Fruit fly (Drosophila melanogaster) whole organism, embryonic: ENCODE data around the gene xmas.
A peak's percentile ranks its signal among the peaks of the same experiment; 100 is the strongest.

Experiments
- Atf3 ChIP-seq: fragments of 200-800 bp; sonication (Bioruptor generic); optimal IDR thresholded peaks from 3 replicates; lab custom pipeline; 2016; ENCODE audit warnings: missing biosample characterization, missing genetic modification characterization
- B-H1 ChIP-seq: fragments of 200-800 bp; sonication (Bioruptor generic); IDR thresholded peaks from 3 replicates; pipeline ENCODE4 v1.3.6; 2022; ENCODE audit warnings: missing biosample characterization, missing genetic modification characterization
- Blimp-1 ChIP-seq: fragments of 200-800 bp; sonication (Bioruptor generic); optimal IDR thresholded peaks from 3 replicates; lab custom pipeline; 2018; ENCODE audit warnings: missing biosample characterization, missing genetic modification characterization, mild to moderate bottlenecking, moderate library complexity, missing genetic modification reagents
- Bteb2 ChIP-seq: fragments of 200-800 bp; sonication (Bioruptor generic); optimal IDR thresholded peaks from 2 replicates; lab custom pipeline; 2016; ENCODE audit warnings: missing biosample characterization, missing genetic modification characterization
- CG10431 ChIP-seq: fragments of 200-800 bp; sonication (Bioruptor generic); optimal IDR thresholded peaks from 3 replicates; lab custom pipeline; 2018; ENCODE audit warnings: missing biosample characterization, mild to moderate bottlenecking, missing genetic modification characterization
- CG12071 ChIP-seq: fragments of 200-800 bp; sonication (Bioruptor generic); optimal IDR thresholded peaks from 3 replicates; lab custom pipeline; 2018; ENCODE audit warnings: missing biosample characterization, mild to moderate bottlenecking, missing genetic modification characterization
- CG13287 ChIP-seq: fragments of 200-800 bp; sonication (Bioruptor generic); IDR thresholded peaks from 2 replicates; pipeline ENCODE4 v1.3.6; 2022; ENCODE audit warnings: missing biosample characterization, missing genetic modification characterization; ENCODE audit not compliant: partially characterized antibody
- CG13424 ChIP-seq: fragments of 200-800 bp; sonication (Bioruptor generic); optimal IDR thresholded peaks from 2 replicates; lab custom pipeline; 2019; ENCODE audit warnings: missing biosample characterization, mild to moderate bottlenecking, missing genetic modification characterization, moderate library complexity
- CG13775 ChIP-seq: fragments of 200-800 bp; sonication (Bioruptor generic); optimal IDR thresholded peaks from 3 replicates; lab custom pipeline; 2017; ENCODE audit warnings: missing biosample characterization, mild to moderate bottlenecking, missing genetic modification characterization
- CG17186 ChIP-seq: fragments of 200-800 bp; sonication (Bioruptor generic); optimal IDR thresholded peaks from 3 replicates; lab custom pipeline; 2017; ENCODE audit warnings: missing biosample characterization, missing genetic modification reagents, missing genetic modification characterization
- CG17359 ChIP-seq: fragments of 200-800 bp; sonication (Bioruptor generic); optimal IDR thresholded peaks from 3 replicates; lab custom pipeline; 2018; ENCODE audit warnings: missing biosample characterization, mild to moderate bottlenecking, missing genetic modification characterization, moderate library complexity
- CG17568 ChIP-seq: fragments of 200-800 bp; sonication (Bioruptor generic); optimal IDR thresholded peaks from 2 replicates; lab custom pipeline; 2018; ENCODE audit warnings: missing biosample characterization, mild to moderate bottlenecking, missing genetic modification characterization, moderate library complexity
- CG18619 ChIP-seq: fragments of 200-800 bp; sonication (Bioruptor generic); optimal IDR thresholded peaks from 3 replicates; lab custom pipeline; 2017; ENCODE audit warnings: missing biosample characterization, mild to moderate bottlenecking, missing genetic modification characterization
- CG7839 ChIP-seq: fragments of 200-800 bp; sonication (Bioruptor generic); optimal IDR thresholded peaks from 3 replicates; lab custom pipeline; 2018; ENCODE audit warnings: missing biosample characterization, mild to moderate bottlenecking, missing genetic modification characterization, moderate library complexity
- CG9437 ChIP-seq: fragments of 200-800 bp; sonication (Bioruptor generic); optimal IDR thresholded peaks from 2 replicates; lab custom pipeline; 2018; ENCODE audit warnings: missing biosample characterization, mild to moderate bottlenecking, missing genetic modification characterization
- CG9727 ChIP-seq: fragments of 200-800 bp; sonication (Bioruptor generic); optimal IDR thresholded peaks from 3 replicates; lab custom pipeline; 2017; ENCODE audit warnings: missing biosample characterization, mild to moderate bottlenecking, missing genetic modification characterization
- CG9932 ChIP-seq: fragments of 200-800 bp; sonication (Bioruptor generic); IDR thresholded peaks from 2 replicates; pipeline ENCODE4 v1.3.6; 2022; ENCODE audit warnings: missing biosample characterization, missing genetic modification characterization
- Dbx ChIP-seq: fragments of 200-800 bp; sonication (Bioruptor generic); IDR thresholded peaks from 3 replicates; pipeline ENCODE4 v1.3.6; 2022; ENCODE audit warnings: missing biosample characterization, missing genetic modification characterization
- E2f1 ChIP-seq: fragments of 200-800 bp; sonication (Bioruptor generic); IDR thresholded peaks from 2 replicates; pipeline ENCODE4 v1.3.6; 2022; ENCODE audit warnings: missing biosample characterization, missing genetic modification characterization
- Fer3 ChIP-seq: fragments of 200-800 bp; sonication (Bioruptor generic); optimal IDR thresholded peaks from 2 replicates; lab custom pipeline; 2018; ENCODE audit warnings: missing biosample characterization, mild to moderate bottlenecking, missing genetic modification characterization, moderate library complexity
- HLHmδ ChIP-seq: fragments of 200-800 bp; sonication (Bioruptor generic); optimal IDR thresholded peaks from 2 replicates; lab custom pipeline; 2018; ENCODE audit warnings: missing biosample characterization, mild to moderate bottlenecking, missing genetic modification characterization, moderate library complexity
- Hmr ChIP-seq: fragments of 200-800 bp; sonication (Bioruptor generic); optimal IDR thresholded peaks from 3 replicates; lab custom pipeline; 2017; ENCODE audit warnings: mild to moderate bottlenecking, missing biosample characterization, missing genetic modification reagents, missing genetic modification characterization
- Lpt ChIP-seq: fragments of >200 bp; optimal IDR thresholded peaks from 2 replicates; lab custom pipeline; 2018; ENCODE audit warnings: missing biosample characterization, missing genetic modification characterization
- MESR4 ChIP-seq: fragments of 200-800 bp; sonication (Bioruptor generic); optimal IDR thresholded peaks from 2 replicates; lab custom pipeline; 2018; ENCODE audit warnings: missing biosample characterization, mild to moderate bottlenecking, missing genetic modification characterization, moderate library complexity
- Mad ChIP-seq: fragments of 200-800 bp; sonication (Bioruptor generic); optimal IDR thresholded peaks from 2 replicates; lab custom pipeline; 2016; ENCODE audit warnings: missing biosample characterization, missing genetic modification characterization
- Med ChIP-seq: fragments of 200-800 bp; sonication (Bioruptor generic); peaks from one replicate; lab custom pipeline; 2016; ENCODE audit warnings: missing biosample characterization, missing genetic modification characterization, mild to moderate bottlenecking, inconsistent platforms, moderate library complexity
- Neu2 ChIP-seq: fragments of 200-800 bp; sonication (Bioruptor generic); optimal IDR thresholded peaks from 3 replicates; lab custom pipeline; 2016; ENCODE audit warnings: missing biosample characterization, missing genetic modification characterization, borderline replicate concordance
- Ravus ChIP-seq: fragments of 200-800 bp; sonication (Bioruptor generic); IDR thresholded peaks from 2 replicates; pipeline ENCODE4 v1.3.6; 2022; ENCODE audit warnings: missing biosample characterization, missing genetic modification characterization
- Rx ChIP-seq: fragments of 200-800 bp; sonication (Bioruptor generic); IDR thresholded peaks from 2 replicates; pipeline ENCODE4 v1.3.6; 2022; ENCODE audit warnings: missing biosample characterization, missing genetic modification characterization
- Scr ChIP-seq: fragments of 200-800 bp; sonication (Bioruptor generic); IDR thresholded peaks from 2 replicates; pipeline ENCODE4 v1.3.6; 2022; ENCODE audit warnings: missing biosample characterization, missing genetic modification characterization; ENCODE audit not compliant: partially characterized antibody
- Sox102F ChIP-seq: fragments of 200-800 bp; sonication (Bioruptor generic); optimal IDR thresholded peaks from 2 replicates; lab custom pipeline; 2018; ENCODE audit warnings: missing biosample characterization, mild to moderate bottlenecking, missing genetic modification characterization, moderate library complexity
- bbx ChIP-seq: fragments of 200-800 bp; sonication (Bioruptor generic); IDR thresholded peaks from 2 replicates; pipeline ENCODE4 v1.3.6; 2022; ENCODE audit warnings: missing biosample characterization, missing genetic modification characterization; ENCODE audit not compliant: partially characterized antibody
- btn ChIP-seq: fragments of 200-800 bp; sonication (Bioruptor generic); optimal IDR thresholded peaks from 2 replicates; lab custom pipeline; 2016; ENCODE audit warnings: missing biosample characterization, missing genetic modification characterization
- da ChIP-seq: fragments of 200-800 bp; sonication (Bioruptor generic); optimal IDR thresholded peaks from 2 replicates; lab custom pipeline; 2016; ENCODE audit warnings: missing biosample characterization, missing genetic modification characterization
- dpn ChIP-seq, 2 experiments: fragments of 200-800 bp; sonication (Bioruptor generic); optimal IDR thresholded peaks; 3 replicates each; lab custom pipeline; 2016; ENCODE audit warnings: missing biosample characterization in 2 of 2, missing genetic modification characterization in 2 of 2
- gem ChIP-seq: fragments of 200-800 bp; sonication (Bioruptor generic); optimal IDR thresholded peaks from 2 replicates; lab custom pipeline; 2019; ENCODE audit warnings: missing biosample characterization, mild to moderate bottlenecking, missing genetic modification characterization, moderate library complexity
- hbn ChIP-seq: fragments of 200-800 bp; sonication (Bioruptor generic); IDR thresholded peaks from 2 replicates; pipeline ENCODE4 v1.3.6; 2022; ENCODE audit warnings: missing biosample characterization, missing genetic modification characterization; ENCODE audit not compliant: partially characterized antibody
- ind ChIP-seq: fragments of 200-800 bp; sonication (Bioruptor generic); optimal IDR thresholded peaks from 3 replicates; lab custom pipeline; 2016; ENCODE audit warnings: missing biosample characterization, missing genetic modification characterization
- insv ChIP-seq, 2 experiments: fragments of 200-800 bp; sonication (Bioruptor generic); optimal IDR thresholded peaks; 3 replicates each; lab custom pipeline; 2016 to 2018; ENCODE audit warnings: missing biosample characterization in 2 of 2, missing genetic modification characterization in 2 of 2
- kay ChIP-seq: fragments of 200-800 bp; sonication (Bioruptor generic); optimal IDR thresholded peaks from 2 replicates; lab custom pipeline; 2016; ENCODE audit warnings: missing biosample characterization, missing genetic modification characterization
- lilli ChIP-seq: fragments of 200-800 bp; sonication (Bioruptor generic); optimal IDR thresholded peaks from 3 replicates; lab custom pipeline; 2016; ENCODE audit warnings: missing biosample characterization, missing genetic modification characterization
- pnt ChIP-seq: fragments of 200-800 bp; sonication (Bioruptor generic); optimal IDR thresholded peaks from 3 replicates; lab custom pipeline; 2016; ENCODE audit warnings: missing biosample characterization, missing genetic modification characterization
- tio ChIP-seq: fragments of 200-800 bp; sonication (Bioruptor generic); optimal IDR thresholded peaks from 2 replicates; lab custom pipeline; 2017; ENCODE audit warnings: missing biosample characterization, missing genetic modification characterization, inconsistent platforms
- tll ChIP-seq, 2 experiments: fragments of 200-800 bp in 1 of 2; fragments of >200 bp in 1 of 2; sonication (Bioruptor generic) in 1 of 2; optimal IDR thresholded peaks; 2 replicates each; lab custom pipeline; 2017 to 2019; ENCODE audit warnings: missing biosample characterization in 2 of 2, missing genetic modification characterization in 2 of 2, mild to moderate bottlenecking in 1 of 2, moderate library complexity in 1 of 2
- tna ChIP-seq: fragments of 200-800 bp; sonication (Bioruptor generic); IDR thresholded peaks from 2 replicates; pipeline ENCODE4 v1.3.6; 2022; ENCODE audit warnings: missing biosample characterization, missing genetic modification characterization; ENCODE audit not compliant: partially characterized antibody
- toy ChIP-seq: fragments of 200-800 bp; sonication (Bioruptor generic); IDR thresholded peaks from 2 replicates; pipeline ENCODE4 v1.3.6; 2022; ENCODE audit warnings: missing biosample characterization, missing genetic modification characterization
- tup ChIP-seq: fragments of 200-800 bp; sonication (Bioruptor generic); optimal IDR thresholded peaks from 2 replicates; lab custom pipeline; 2016; ENCODE audit warnings: missing biosample characterization, mild to moderate bottlenecking, missing genetic modification characterization, moderate library complexity
- wor ChIP-seq: fragments of 200-800 bp; sonication (Bioruptor generic); IDR thresholded peaks from 2 replicates; pipeline ENCODE4 v1.3.6; 2022; ENCODE audit warnings: missing biosample characterization, missing genetic modification characterization
- zfh2 ChIP-seq: fragments of 200-800 bp; sonication (Bioruptor generic); optimal IDR thresholded peaks from 2 replicates; lab custom pipeline; 2016; ENCODE audit warnings: missing biosample characterization, missing genetic modification characterization

Gene xmas

DNA sequence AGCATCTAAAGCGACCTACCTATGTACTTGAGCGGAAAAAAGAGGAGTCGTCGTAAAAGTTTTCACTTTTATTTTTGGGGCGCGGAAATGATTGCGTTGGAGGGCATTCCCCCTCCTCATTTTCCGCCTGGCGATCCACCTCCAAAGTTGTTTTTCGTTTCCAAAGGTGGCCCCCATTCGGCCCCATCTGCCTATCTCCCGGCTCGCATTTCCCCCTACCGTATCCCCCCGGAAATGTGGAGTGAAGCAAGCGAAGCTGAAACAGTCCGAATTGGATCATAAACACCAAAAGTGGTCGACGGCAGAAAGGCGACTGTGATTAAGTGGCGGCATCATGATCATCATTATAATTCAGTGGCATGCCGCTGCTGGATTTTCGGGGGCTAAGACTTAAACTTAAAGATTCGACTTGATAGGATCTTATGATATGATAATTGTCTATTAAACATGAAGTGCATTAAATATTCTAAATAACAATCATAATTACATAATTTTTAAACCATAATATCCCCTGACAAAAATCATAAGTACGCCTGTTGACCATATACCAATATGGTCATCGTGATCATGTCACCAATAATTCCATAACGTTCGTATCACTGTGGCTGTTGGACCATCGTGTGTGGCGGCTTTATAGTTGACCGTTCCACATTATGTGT lies 35.4 kb downstream of the xmas start (continued):
- TF ChIP-seq Atf3 (GFP tag; lab: Kevin White, UChicago): peak; percentile 9
- TF ChIP-seq Sox102F (GFP tag; lab: Kevin White, UChicago): peak; percentile 85
- TF ChIP-seq wor (GFP tag; lab: Robert Waterston, UW): 0 out of 2 replicates have a peak, but pooled peaks have one; percentile 49
- peak; percentile 55 for TF ChIP-seq CG9727 (GFP tag; lab: Kevin White, UChicago)
- TF ChIP-seq Ravus (GFP tag; lab: Robert Waterston, UW): no peak
- no peak for TF ChIP-seq tll (GFP tag; optimal IDR thresholded peaks at IDR 0.05; lab: Kevin White, UChicago)
- no peak for TF ChIP-seq da (GFP tag; lab: Kevin White, UChicago)
- peak; percentile 79 for TF ChIP-seq Fer3
- TF ChIP-seq CG10431 (GFP tag; lab: Kevin White, UChicago): no peak
- TF ChIP-seq CG9437 (GFP tag; lab: Kevin White, UChicago): peak; percentile 47
- no peak for TF ChIP-seq HLHmδ (GFP tag; lab: Kevin White, UChicago)
- peak; percentile 13 for TF ChIP-seq zfh2 (GFP tag; lab: Kevin White, UChicago)
- TF ChIP-seq Blimp-1 (GFP tag; lab: Kevin White, UChicago): peak; percentile 66
- TF ChIP-seq tup (GFP tag; lab: Kevin White, UChicago): no peak
- peak; percentile 82 for TF ChIP-seq CG13424 (tag; lab: Kevin White, UChicago)
- TF ChIP-seq toy (GFP tag; lab: Robert Waterston, UW): no peak
- peak; percentile 78 for TF ChIP-seq Hmr
- peak; percentile 50 for TF ChIP-seq B-H1 (GFP tag; lab: Robert Waterston, UW)
- TF ChIP-seq tna: no peak
- TF ChIP-seq gem (tag; lab: Kevin White, UChicago): peak; percentile 86
- no peak for TF ChIP-seq insv (GFP tag; optimal IDR thresholded peaks at IDR 0.05; lab: Kevin White, UChicago)
- peak; percentile 54 to 81 for TF ChIP-seq dpn (GFP tag; optimal IDR thresholded peaks at IDR 0.05; lab: Kevin White, UChicago)
- no peak for TF ChIP-seq btn
- peak; percentile 39; the same call in 1 of the 2 replicates for TF ChIP-seq Rx
- TF ChIP-seq CG7839 (tag; lab: Kevin White, UChicago): peak; percentile 78
- no peak for TF ChIP-seq MESR4
- peak; percentile 72 for TF ChIP-seq ind (GFP tag; lab: Kevin White, UChicago)
- peak; percentile 74 for TF ChIP-seq E2f1 (GFP tag; lab: Robert Waterston, UW)
- TF ChIP-seq CG17568 (GFP tag; lab: Kevin White, UChicago): peak; percentile 32
- no peak for TF ChIP-seq bbx (GFP tag; lab: Robert Waterston, UW)
- peak; percentile 56 for TF ChIP-seq Mad (GFP tag; lab: Kevin White, UChicago)
- TF ChIP-seq CG17186 (GFP tag; lab: Kevin White, UChicago): peak; percentile 16
- peak; percentile 63 for TF ChIP-seq Bteb2 (GFP tag; lab: Kevin White, UChicago)
- peak; percentile 72 for TF ChIP-seq CG9932 (GFP tag; lab: Robert Waterston, UW)
- TF ChIP-seq tio (GFP tag; lab: Kevin White, UChicago): peak; percentile 15
- peak; percentile 64; the same call in 2 of the 3 replicates for TF ChIP-seq Dbx
- no peak for TF ChIP-seq CG13287 (GFP tag; lab: Robert Waterston, UW)
- TF ChIP-seq kay (GFP tag; lab: Kevin White, UChicago): peak; percentile 29
- no peak for TF ChIP-seq Lpt (GFP tag; lab: Kevin White, UChicago)
- peak; percentile 63 for TF ChIP-seq CG18619 (GFP tag; lab: Kevin White, UChicago)
- TF ChIP-seq pnt (GFP tag; lab: Kevin White, UChicago): no peak
- TF ChIP-seq Neu2 (GFP tag; lab: Kevin White, UChicago): no peak
- peak; percentile 61 for TF ChIP-seq CG12071 (GFP tag; lab: Kevin White, UChicago)
- peak; percentile 73 for TF ChIP-seq lilli (GFP tag; lab: Kevin White, UChicago)
- no peak for TF ChIP-seq Scr (GFP tag; lab: Robert Waterston, UW)
- no peak for TF ChIP-seq hbn
- peak; percentile 35 for TF ChIP-seq CG13775 (GFP tag; lab: Kevin White, UChicago)
- peak; percentile 86 for TF ChIP-seq CG17359 (tag; lab: Kevin White, UChicago)
- peak; percentile 88 for TF ChIP-seq Med (GFP tag; lab: Kevin White, UChicago)
